Fruit fly (Drosophila melanogaster) whole organism, embryonic: ENCODE results near the gene dsx-c73A.
"Not testable (repeated sequence)": the region's sequence is repeated elsewhere in the genome, so short reads cannot be mapped to it uniquely, and the experiment has no call there.

Experiments
- C15 ChIP-seq: fragments of 200-800 bp; sonication (Bioruptor generic); IDR thresholded peaks from 3 replicates; pipeline ENCODE4 v1.3.6; 2022; ENCODE audit warnings: missing biosample characterization, missing genetic modification characterization
- CG11247 ChIP-seq: fragments of 200-800 bp; sonication (Bioruptor generic); IDR thresholded peaks from 2 replicates; pipeline ENCODE4 v1.3.6; 2022; ENCODE audit warnings: missing biosample characterization, missing genetic modification characterization
- CG12391 ChIP-seq: fragments of 200-800 bp; sonication (Bioruptor generic); optimal IDR thresholded peaks from 3 replicates; lab custom pipeline; 2018; ENCODE audit warnings: missing biosample characterization, mild to moderate bottlenecking, missing genetic modification characterization, moderate library complexity
- CG13424 ChIP-seq: fragments of 200-800 bp; sonication (Bioruptor generic); optimal IDR thresholded peaks from 2 replicates; lab custom pipeline; 2019; ENCODE audit warnings: missing biosample characterization, mild to moderate bottlenecking, missing genetic modification characterization, moderate library complexity
- CG2120 ChIP-seq: fragments of 200-800 bp; sonication (Bioruptor generic); optimal IDR thresholded peaks from 3 replicates; lab custom pipeline; 2016; ENCODE audit warnings: missing biosample characterization, missing genetic modification characterization
- CG2875 ChIP-seq: fragments of 200-800 bp; sonication (Bioruptor generic); optimal IDR thresholded peaks from 2 replicates; lab custom pipeline; 2017; ENCODE audit warnings: missing biosample characterization, mild to moderate bottlenecking, missing genetic modification characterization, missing genetic modification reagents
- CG3847 ChIP-seq: fragments of 200-800 bp; sonication (Bioruptor generic); IDR thresholded peaks from 2 replicates; pipeline ENCODE4 v1.3.6; 2022; ENCODE audit warnings: missing biosample characterization, missing genetic modification characterization
- CG43689 ChIP-seq: fragments of 200-800 bp; sonication (Bioruptor generic); IDR thresholded peaks from 2 replicates; pipeline ENCODE4 v1.3.6; 2022; ENCODE audit warnings: missing biosample characterization, missing genetic modification characterization
- Dbx ChIP-seq: fragments of 200-800 bp; sonication (Bioruptor generic); IDR thresholded peaks from 3 replicates; pipeline ENCODE4 v1.3.6; 2022; ENCODE audit warnings: missing biosample characterization, missing genetic modification characterization
- Fer2 ChIP-seq: fragments of 200-800 bp; sonication (Bioruptor generic); optimal IDR thresholded peaks from 2 replicates; lab custom pipeline; 2018; ENCODE audit warnings: missing biosample characterization, mild to moderate bottlenecking, missing genetic modification characterization, moderate library complexity
- Hr39 ChIP-seq: fragments of >200 bp; optimal IDR thresholded peaks from 2 replicates; lab custom pipeline; 2017

DNA sequence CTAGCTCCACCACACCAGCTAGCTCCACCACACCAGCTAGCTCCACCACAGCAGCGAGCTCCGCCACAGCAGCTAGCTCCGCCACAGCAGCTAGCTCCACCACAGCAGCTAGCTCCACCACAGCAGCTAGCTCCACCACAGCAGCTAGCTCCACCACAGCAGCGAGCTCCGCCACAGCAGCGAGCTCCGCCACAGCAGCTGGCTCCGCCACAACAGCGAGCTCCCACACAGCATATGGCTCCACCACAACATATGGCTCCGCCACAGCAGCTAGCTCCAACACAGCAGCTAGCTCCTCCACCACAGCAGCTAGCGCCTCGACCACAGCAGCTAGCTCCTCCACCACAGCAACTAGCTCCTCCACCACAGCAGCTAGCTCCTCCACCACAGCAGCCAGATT lies 63.5 kb downstream of the dsx-c73A start:
- TF ChIP-seq Hr39 (lab: Kevin White, UChicago); CG13424; Fer2 (tag; lab: Kevin White, UChicago); C15 (GFP tag; lab: Robert Waterston, UW); CG3847; Dbx (GFP tag; lab: Robert Waterston, UW); CG11247; CG12391 (tag; lab: Kevin White, UChicago); CG2120 (GFP tag; lab: Kevin White, UChicago); CG43689 (GFP tag; lab: Robert Waterston, UW); CG2875 (GFP tag; lab: Kevin White, UChicago): not testable (repeated sequence)
